Worm (Caenorhabditis elegans) whole organism, midembryonic: ENCODE data around the gene sru-39.

ENCODE experiments used
- T22C8.4 ChIP-seq: fragments of 200-800 bp; sonication (Bioruptor generic); IDR thresholded peaks from 2 replicates; pipeline ENCODE4 v1.3.6; 2022; ENCODE audit warnings: missing genetic modification characterization, missing compliant biosample characterization
- cog-1 ChIP-seq: sonication (generic microtip); optimal IDR thresholded peaks from 2 replicates; lab custom pipeline; 2016; ENCODE audit warnings: missing genetic modification characterization, missing compliant biosample characterization
- flt-1 ChIP-seq: fragments of 200-800 bp; sonication (Bioruptor generic); IDR thresholded peaks from 2 replicates; pipeline ENCODE4 v1.3.6; 2022; ENCODE audit warnings: missing genetic modification characterization, missing compliant biosample characterization
- klf-2 ChIP-seq: fragments of 200-800 bp; sonication (Bioruptor generic); conservative IDR thresholded peaks from 2 replicates; pipeline ENCODE4 v1.3.6; 2022; ENCODE audit warnings: missing genetic modification reagents, missing genetic modification characterization, missing compliant biosample characterization
- med-1 ChIP-seq: sonication (generic microtip); optimal IDR thresholded peaks from 2 replicates; lab custom pipeline; 2017; ENCODE audit warnings: missing genetic modification characterization, mild to moderate bottlenecking, missing compliant biosample characterization, antibody characterized with exemption, missing genetic modification reagents; ENCODE audit not compliant: insufficient read depth
- ref-1 ChIP-seq: fragments of 200-800 bp; sonication (Bioruptor generic); conservative IDR thresholded peaks from 2 replicates; pipeline ENCODE4 v1.3.6; 2022; ENCODE audit warnings: missing genetic modification reagents, missing genetic modification characterization, missing compliant biosample characterization
- tab-1 ChIP-seq: fragments of 200-800 bp; sonication (Bioruptor generic); IDR thresholded peaks from 2 replicates; pipeline ENCODE4 v1.3.6; 2022; ENCODE audit warnings: missing genetic modification characterization, missing compliant biosample characterization
- ztf-23 ChIP-seq: fragments of 200-800 bp; sonication (Bioruptor generic); IDR thresholded peaks from 2 replicates; pipeline ENCODE4 v1.3.6; 2022; ENCODE audit warnings: missing genetic modification reagents, missing genetic modification characterization, missing compliant biosample characterization
- ztf-29 ChIP-seq: fragments of 200-800 bp; sonication (Bioruptor generic); IDR thresholded peaks from 2 replicates; pipeline ENCODE4 v1.3.6; 2022; ENCODE audit warnings: missing genetic modification reagents, missing genetic modification characterization, missing compliant biosample characterization

sru-39 gene

DNA sequence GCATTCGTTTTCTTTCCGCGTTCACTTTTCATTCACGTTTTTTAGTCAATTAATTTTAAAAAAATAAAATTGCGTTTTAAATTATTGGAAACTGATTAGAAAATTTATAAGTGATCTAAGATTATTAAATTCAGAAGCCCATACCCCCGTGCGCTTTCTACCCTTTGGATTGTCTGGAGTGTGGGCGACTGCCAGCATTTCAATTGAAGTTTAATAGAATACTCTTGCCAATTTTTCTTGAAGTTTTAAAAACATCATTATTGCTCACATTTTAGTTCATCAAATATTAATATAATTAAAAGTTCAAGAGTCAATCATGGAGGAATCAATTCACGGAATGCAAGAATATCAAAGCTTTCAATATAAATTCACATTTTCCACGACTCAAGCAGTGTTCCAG, 38.1 kb downstream of the sru-39 start, which contains the start of gene sru-36:
Gene sru-36, plus strand, starts transcription at position 301 of the 400 bp plus-strand sequence.
- TF ChIP-seq T22C8.4 (no peak), klf-2 (no peak), cog-1 (tag; lab: Kevin White, UChicago) (no peak), ref-1 (no peak)

DNA sequence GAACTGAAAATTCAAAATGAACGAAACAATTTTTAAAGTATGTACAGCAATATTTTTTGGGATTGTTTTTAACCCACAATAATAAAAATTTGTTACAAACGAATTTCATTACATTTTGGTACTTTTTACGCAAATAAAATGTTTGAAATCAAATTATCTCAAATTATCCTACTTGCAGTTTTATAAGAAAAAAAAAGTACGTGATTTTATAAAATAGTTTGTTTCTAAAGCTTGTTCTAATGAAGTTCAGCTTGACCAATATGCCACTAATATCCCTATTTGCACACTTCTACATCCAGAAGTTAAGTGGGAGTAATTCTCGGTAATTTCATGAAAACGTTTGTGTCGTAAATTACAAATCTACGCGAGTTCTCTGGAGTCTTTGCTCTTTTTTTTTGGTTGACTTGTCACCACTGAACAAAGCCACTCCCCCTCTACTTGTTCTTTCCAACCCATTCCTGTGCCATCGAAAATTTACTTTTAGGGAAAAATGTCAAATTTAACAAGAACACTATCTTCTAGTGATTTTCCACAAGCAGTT, 40.2 kb downstream of the sru-39 start, which contains the start of gene sru-8:
Gene sru-8, plus strand, starts transcription at position 491 of the 541 bp plus-strand sequence.
- TF ChIP-seq T22C8.4 (no peak), ztf-23 (GFP tag; lab: Robert Waterston, UW) (no peak), cog-1 (tag; lab: Kevin White, UChicago) (no peak), ref-1 (no peak), flt-1 (GFP tag; lab: Robert Waterston, UW) (no peak), ztf-29 (GFP tag; lab: Robert Waterston, UW) (no peak), klf-2 (no peak), tab-1 (GFP tag; lab: Robert Waterston, UW) (no peak), med-1 (no peak)

DNA sequence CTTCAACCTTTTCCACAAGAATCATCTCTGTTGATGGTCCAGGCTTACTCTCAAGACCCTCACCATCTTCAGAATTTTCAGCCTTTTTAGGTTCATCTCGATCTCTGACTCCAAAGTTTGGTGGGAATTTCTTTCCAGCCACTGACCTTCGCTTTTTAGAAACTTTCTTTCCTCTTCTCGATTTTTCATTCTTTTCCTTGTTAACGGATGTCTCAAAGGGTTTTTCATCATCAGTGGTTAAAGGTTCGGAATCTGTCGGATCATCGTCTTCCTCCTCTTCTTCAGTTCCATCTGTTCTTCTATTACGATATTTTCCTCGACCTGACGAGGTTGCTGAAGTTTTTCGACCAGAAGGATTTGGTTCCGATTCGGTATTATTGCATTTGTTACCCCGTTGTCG, 45.3 kb downstream of the sru-39 start:
- TF ChIP-seq flt-1 (GFP tag; lab: Robert Waterston, UW): no peak
- TF ChIP-seq ztf-29 (GFP tag; lab: Robert Waterston, UW): no peak
- TF ChIP-seq tab-1 (GFP tag; lab: Robert Waterston, UW): no peak
- TF ChIP-seq ref-1: no peak
- TF ChIP-seq cog-1 (tag; lab: Kevin White, UChicago): no peak
- TF ChIP-seq ztf-23 (GFP tag; lab: Robert Waterston, UW): no peak
- no peak for TF ChIP-seq med-1
- no peak for TF ChIP-seq T22C8.4
- no peak for TF ChIP-seq klf-2

DNA sequence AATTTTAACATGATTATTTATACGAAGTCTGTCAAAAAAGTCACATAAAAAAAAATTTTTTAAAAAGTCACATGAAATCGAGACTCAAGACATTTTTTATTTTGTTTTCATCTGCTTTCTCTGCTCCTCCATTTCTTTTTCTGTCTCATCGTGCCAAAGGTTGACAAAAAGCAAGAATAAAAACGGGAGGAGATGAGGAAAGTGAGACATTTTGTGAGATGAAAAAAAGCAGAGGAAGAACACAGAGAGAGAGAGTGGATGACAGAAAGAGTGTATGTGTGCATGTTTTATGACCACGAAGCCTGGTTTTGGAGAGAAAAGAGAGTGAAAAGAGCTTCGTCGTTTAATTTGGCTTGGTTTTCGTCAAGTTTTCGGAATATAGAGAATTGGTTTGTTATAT, 50.5 kb downstream of the sru-39 start:
- TF ChIP-seq flt-1 (GFP tag; lab: Robert Waterston, UW) (no peak), ztf-29 (GFP tag; lab: Robert Waterston, UW) (no peak), ref-1 (no peak), klf-2 (no peak), cog-1 (tag; lab: Kevin White, UChicago) (no peak), med-1 (no peak), T22C8.4 (no peak), tab-1 (GFP tag; lab: Robert Waterston, UW) (no peak), ztf-23 (GFP tag; lab: Robert Waterston, UW) (no peak)
